Worm (Caenorhabditis elegans) whole organism, L3 larva: ENCODE data around the gene F55C12.4.
"Not testable (repeated sequence)": the region's sequence is repeated elsewhere in the genome, so short reads cannot be mapped to it uniquely, and the experiment has no call there.

Experiments
- lin-15B ChIP-seq: fragments of 150-350 bp; optimal IDR thresholded peaks from 2 replicates; lab custom pipeline; 2014; ENCODE audit warnings: missing biosample characterization, missing genetic modification characterization
- pha-4 ChIP-seq: fragments of 150-350 bp; optimal IDR thresholded peaks from 2 replicates; lab custom pipeline; 2014; ENCODE audit warnings: missing biosample characterization, missing genetic modification reagents, missing genetic modification characterization
- pqm-1 ChIP-seq: fragments of 150-350 bp; optimal IDR thresholded peaks from 2 replicates; lab custom pipeline; 2017; ENCODE audit warnings: missing biosample characterization, missing genetic modification characterization, inconsistent platforms
- ztf-11 ChIP-seq: fragments of 150-350 bp; optimal IDR thresholded peaks from 2 replicates; lab custom pipeline; 2014; ENCODE audit warnings: missing biosample characterization, missing genetic modification characterization

Gene F55C12.4

DNA sequence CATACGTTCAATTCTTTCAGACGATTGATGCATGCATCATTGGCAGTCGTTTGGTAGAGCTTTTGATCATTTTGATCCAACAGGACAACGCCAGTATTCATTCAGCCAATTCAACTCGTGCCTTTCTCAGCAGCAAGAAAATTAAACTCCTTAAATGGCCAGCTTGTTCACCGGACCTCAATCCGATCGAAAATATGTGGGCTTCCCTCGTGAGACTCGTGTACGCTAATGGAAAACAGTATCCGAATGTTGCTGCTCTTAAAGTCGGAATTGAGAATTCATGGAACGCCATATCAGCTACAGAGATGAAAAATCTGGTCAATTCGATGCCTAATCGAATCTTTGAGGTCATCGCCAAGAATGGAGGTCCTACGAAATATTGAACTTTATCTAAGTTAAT lies 42.8 kb downstream of the F55C12.4 start, which contains the start of gene wago-5:
TSS of gene wago-5 (minus strand) at position 101 of the 400 bp plus-strand sequence.
- TF ChIP-seq ztf-11, lin-15B, pha-4 (tag; lab: Kevin White, UChicago): not testable (repeated sequence)
- TF ChIP-seq, all 47 proteins: peak for 0; not testable (repeated sequence) for 47

DNA sequence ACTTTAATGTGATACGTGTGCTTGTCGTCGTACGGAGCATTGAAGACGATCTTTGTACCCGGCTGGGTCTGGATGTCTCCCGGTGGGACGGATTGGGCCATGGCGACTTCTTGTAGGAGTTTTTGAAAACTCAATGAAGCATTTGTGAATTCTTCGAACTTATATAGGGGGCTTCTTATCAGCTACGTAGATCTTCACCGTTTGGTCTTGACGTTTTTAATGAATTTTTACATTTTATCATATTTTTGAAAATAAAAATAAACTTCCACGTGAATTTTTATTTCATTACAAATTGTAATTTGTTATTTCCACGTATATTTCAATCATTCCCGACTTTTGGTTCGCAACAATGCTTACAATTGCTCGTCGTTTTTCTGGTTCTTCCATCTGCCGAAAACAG lies 48.0 kb downstream of the F55C12.4 start, which contains the start of the genes msp-64 and ZK1248.5:
TSS of gene msp-64 (minus strand) at position 101 of the 400 bp plus-strand sequence.
TSS of gene ZK1248.5 (plus strand) at position 285 of the 400 bp plus-strand sequence.
- TF ChIP-seq pqm-1 (tag; lab: Kevin White, UChicago) = no peak
- no peak for TF ChIP-seq ztf-11 (tag; lab: Kevin White, UChicago)
